Fruit fly (Drosophila melanogaster) S2 (cell line): ENCODE results near the gene CG46427.

ENCODE experiments used
- CG8478 ChIP-seq: fragments of >200 bp; optimal IDR thresholded peaks from 2 replicates; lab custom pipeline; 2018
- CTCF ChIP-seq, 2 experiments: fragments of >200 bp; optimal IDR thresholded peaks; 2 replicates each; lab custom pipeline; 2018

DNA sequence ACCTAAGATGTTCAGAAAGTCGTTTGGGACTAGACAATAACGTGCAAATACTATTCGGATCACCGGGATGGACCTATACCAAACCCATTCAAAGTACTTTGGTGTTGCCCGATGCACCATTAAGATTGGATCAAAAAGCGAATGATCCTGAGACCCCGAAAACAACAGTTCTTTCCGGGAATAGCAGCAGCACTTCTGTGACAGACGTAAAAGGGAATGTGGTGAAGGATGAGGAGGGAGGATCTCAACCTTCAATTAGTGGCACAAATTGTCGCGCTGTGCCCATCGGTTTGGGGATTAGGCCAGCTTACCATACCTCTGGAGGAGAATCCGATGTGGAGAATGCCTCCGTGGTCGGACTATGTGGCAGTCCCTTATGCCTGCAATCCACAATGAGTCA lies 9.4 kb upstream of the CG46427 start:
- TF ChIP-seq CTCF (optimal IDR thresholded peaks at IDR 0.05; lab: Kevin White, UChicago): no peak
- TF ChIP-seq CG8478 (lab: Kevin White, UChicago): no peak
